Fruit fly (Drosophila melanogaster) whole organism, pupa: Measurements from ENCODE around the gene CG5021.

Experiments used
- CG10348 ChIP-seq: fragments of 200-800 bp; sonication (Bioruptor generic); IDR thresholded peaks from 2 replicates; pipeline ENCODE4 v1.3.6; 2022; ENCODE audit warnings: missing biosample characterization, missing genetic modification characterization
- CG12605 ChIP-seq: fragments of 200-800 bp; sonication (Bioruptor generic); IDR thresholded peaks from 2 replicates; pipeline ENCODE4 v1.3.6; 2022; ENCODE audit warnings: missing biosample characterization, missing genetic modification characterization
- CG13204 ChIP-seq: fragments of 200-800 bp; sonication (Bioruptor generic); optimal IDR thresholded peaks from 2 replicates; lab custom pipeline; 2018; ENCODE audit warnings: missing biosample characterization, mild to moderate bottlenecking, missing genetic modification characterization, moderate library complexity
- CG14655 ChIP-seq: fragments of 200-800 bp; sonication (Bioruptor generic); optimal IDR thresholded peaks from 3 replicates; lab custom pipeline; 2017; ENCODE audit warnings: mild to moderate bottlenecking, missing biosample characterization, missing genetic modification reagents, missing genetic modification characterization
- CG15710 ChIP-seq: fragments of 200-800 bp; sonication (Bioruptor generic); optimal IDR thresholded peaks from 2 replicates; lab custom pipeline; 2018; ENCODE audit warnings: missing biosample characterization, mild to moderate bottlenecking, missing genetic modification characterization, moderate library complexity
- CG17806 ChIP-seq: fragments of 200-800 bp; sonication (Bioruptor generic); optimal IDR thresholded peaks from 2 replicates; lab custom pipeline; 2018; ENCODE audit warnings: missing biosample characterization, mild to moderate bottlenecking, missing genetic modification characterization, moderate library complexity
- CG32121 ChIP-seq: fragments of 200-800 bp; sonication (Bioruptor generic); IDR thresholded peaks from 2 replicates; pipeline ENCODE4 v1.3.6; 2022; ENCODE audit warnings: missing biosample characterization, missing genetic modification characterization
- CG34367 ChIP-seq: fragments of 200-800 bp; sonication (Bioruptor generic); optimal IDR thresholded peaks from 2 replicates; lab custom pipeline; 2018; ENCODE audit warnings: missing biosample characterization, mild to moderate bottlenecking, missing genetic modification characterization
- CG4496 ChIP-seq: fragments of 200-800 bp; sonication (Bioruptor generic); IDR thresholded peaks from 3 replicates; pipeline ENCODE4 v1.3.6; 2022; ENCODE audit warnings: missing biosample characterization, missing genetic modification characterization
- CG8159 ChIP-seq: fragments of 200-800 bp; sonication (Bioruptor generic); optimal IDR thresholded peaks from 3 replicates; lab custom pipeline; 2018; ENCODE audit warnings: missing biosample characterization, mild to moderate bottlenecking, missing genetic modification characterization, moderate library complexity
- CG8301 ChIP-seq: fragments of 200-800 bp; sonication (Bioruptor generic); optimal IDR thresholded peaks from 2 replicates; lab custom pipeline; 2018; ENCODE audit warnings: missing biosample characterization, mild to moderate bottlenecking, missing genetic modification characterization
- CG9948 ChIP-seq: fragments of 200-800 bp; sonication (Bioruptor generic); optimal IDR thresholded peaks from 2 replicates; lab custom pipeline; 2018; ENCODE audit warnings: missing biosample characterization, mild to moderate bottlenecking, missing genetic modification characterization, moderate library complexity
- D1 ChIP-seq: fragments of 200-800 bp; sonication (Bioruptor generic); optimal IDR thresholded peaks from 2 replicates; lab custom pipeline; 2018; ENCODE audit warnings: missing biosample characterization, mild to moderate bottlenecking, missing genetic modification characterization, moderate library complexity
- EcR ChIP-seq: fragments of 200-800 bp; sonication (Bioruptor generic); optimal IDR thresholded peaks from 3 replicates; lab custom pipeline; 2019; ENCODE audit warnings: missing biosample characterization, missing genetic modification characterization, mild to moderate bottlenecking, moderate library complexity, missing genetic modification reagents
- Ets98B ChIP-seq: fragments of 200-800 bp; sonication (Bioruptor generic); IDR thresholded peaks from 2 replicates; pipeline ENCODE4 v1.3.6; 2022; ENCODE audit warnings: missing biosample characterization, missing genetic modification characterization
- Pif1A ChIP-seq: fragments of 200-800 bp; sonication (Bioruptor generic); optimal IDR thresholded peaks from 3 replicates; lab custom pipeline; 2016; ENCODE audit warnings: missing biosample characterization, missing genetic modification characterization
- Pif1B ChIP-seq: fragments of 200-800 bp; sonication (Bioruptor generic); optimal IDR thresholded peaks from 3 replicates; lab custom pipeline; 2016; ENCODE audit warnings: missing biosample characterization, missing genetic modification characterization
- Snoo ChIP-seq: fragments of 200-800 bp; sonication (Bioruptor generic); optimal IDR thresholded peaks from 3 replicates; lab custom pipeline; 2017; ENCODE audit warnings: missing biosample characterization, mild to moderate bottlenecking, missing genetic modification characterization, inconsistent platforms
- fd96Ca ChIP-seq: fragments of 200-800 bp; sonication (Bioruptor generic); IDR thresholded peaks from 3 replicates; pipeline ENCODE4 v1.3.6; 2022; ENCODE audit warnings: missing biosample characterization, missing genetic modification characterization
- gl ChIP-seq: fragments of 200-800 bp; sonication (Bioruptor generic); optimal IDR thresholded peaks from 2 replicates; lab custom pipeline; 2018; ENCODE audit warnings: missing biosample characterization, mild to moderate bottlenecking, missing genetic modification characterization
- rn ChIP-seq: fragments of 200-800 bp; sonication (Bioruptor generic); IDR thresholded peaks from 2 replicates; pipeline ENCODE4 v1.3.6; 2022; ENCODE audit warnings: missing biosample characterization, missing genetic modification characterization

CG5021 gene

dm6 chr3L:8952549-8953198 is 14.0 kb upstream of the CG5021 start:
- TF ChIP-seq CG4496 (GFP tag; lab: Robert Waterston, UW) (no peak; the same call in 2 of the 3 replicates), fd96Ca (no peak), CG14655 (GFP tag; lab: Kevin White, UChicago) (no peak), CG12605 (GFP tag; lab: Robert Waterston, UW) (no peak), Pif1A (GFP tag; lab: Kevin White, UChicago) (no peak), EcR (GFP tag; lab: Kevin White, UChicago) (no peak), CG8159 (no peak), D1 (tag; lab: Kevin White, UChicago) (no peak), CG32121 (GFP tag; lab: Robert Waterston, UW) (no peak; the same call in 1 of the 2 replicates), Snoo (tag; lab: Kevin White, UChicago) (no peak), CG13204 (GFP tag; lab: Kevin White, UChicago) (no peak), CG17806 (no peak), gl (tag; lab: Kevin White, UChicago) (no peak), CG34367 (no peak), CG10348 (GFP tag; lab: Robert Waterston, UW) (no peak), CG15710 (no peak), CG9948 (no peak), Ets98B (GFP tag; lab: Robert Waterston, UW) (no peak), Pif1B (GFP tag; lab: Kevin White, UChicago) (no peak), CG8301 (no peak)
- TF ChIP-seq, all 21 proteins: peak for 0

- peak; percentile 53 for TF ChIP-seq CG17806
- peak; percentile 72 for TF ChIP-seq CG8159
- no peak for TF ChIP-seq EcR (GFP tag; lab: Kevin White, UChicago)
- TF ChIP-seq Ets98B (GFP tag; lab: Robert Waterston, UW), result peak; percentile 40
- TF ChIP-seq CG34367, result peak; percentile 34
- peak; percentile 21 for TF ChIP-seq gl (tag; lab: Kevin White, UChicago)
- TF ChIP-seq rn, result no peak
- peak; percentile 41 for TF ChIP-seq Snoo (tag; lab: Kevin White, UChicago)
- peak; percentile 54 for TF ChIP-seq Pif1A (GFP tag; lab: Kevin White, UChicago)
- TF ChIP-seq D1 (tag; lab: Kevin White, UChicago), result peak; percentile 70
- TF ChIP-seq CG32121 (GFP tag; lab: Robert Waterston, UW), result no peak
- no peak for TF ChIP-seq CG10348 (GFP tag; lab: Robert Waterston, UW)
- TF ChIP-seq CG14655 (GFP tag; lab: Kevin White, UChicago), result peak; percentile 81
- peak; percentile 38 for TF ChIP-seq CG15710
- TF ChIP-seq CG4496 (GFP tag; lab: Robert Waterston, UW), result peak; percentile 75
- no peak for TF ChIP-seq CG13204 (GFP tag; lab: Kevin White, UChicago)
- peak; percentile 83 for TF ChIP-seq CG8301
- TF ChIP-seq CG9948, result peak; percentile 71
- TF ChIP-seq Pif1B (GFP tag; lab: Kevin White, UChicago), result peak; percentile 45
- peak; percentile 65 for TF ChIP-seq fd96Ca
- no peak for TF ChIP-seq CG12605 (GFP tag; lab: Robert Waterston, UW)
Observed at dm6 chr3L:8953199-8953956, 13.3 kb upstream of the CG5021 start.

- TF ChIP-seq CG34367 (no peak), CG15710 (no peak), EcR (GFP tag; lab: Kevin White, UChicago) (no peak), Pif1A (GFP tag; lab: Kevin White, UChicago) (no peak), CG9948 (no peak), CG8301 (no peak), fd96Ca (no peak), CG14655 (GFP tag; lab: Kevin White, UChicago) (no peak), CG8159 (no peak), gl (tag; lab: Kevin White, UChicago) (no peak), CG17806 (no peak), CG32121 (GFP tag; lab: Robert Waterston, UW) (no peak), Pif1B (GFP tag; lab: Kevin White, UChicago) (no peak), rn (no peak)
Observed at dm6 chr3L:8953962-8954647, 12.5 kb upstream of the CG5021 start, which contains the start of the genes CG43783 and orb2. Gene CG43783, minus strand, starts transcription at chr3L:8954272. Gene orb2, minus strand, starts transcription at chr3L:8954463.

dm6 chr3L:8954648-8955033 is 12.0 kb upstream of the CG5021 start, which contains the start of gene GNBP3:
Gene GNBP3, plus strand, starts transcription at chr3L:8955021.
- TF ChIP-seq CG9948 (peak; percentile 88), CG4496 (GFP tag; lab: Robert Waterston, UW) (peak; percentile 92), CG32121 (GFP tag; lab: Robert Waterston, UW) (peak; percentile 20; the same call in 1 of the 2 replicates), CG8159 (peak; percentile 94), CG34367 (peak; percentile 88), D1 (tag; lab: Kevin White, UChicago) (no peak), CG17806 (peak; percentile 92), CG15710 (peak; percentile 88), CG8301 (peak; percentile 93), Pif1B (GFP tag; lab: Kevin White, UChicago) (peak; percentile 97), Ets98B (GFP tag; lab: Robert Waterston, UW) (peak; percentile 90), EcR (GFP tag; lab: Kevin White, UChicago) (peak; percentile 85), Pif1A (GFP tag; lab: Kevin White, UChicago) (no peak), CG13204 (GFP tag; lab: Kevin White, UChicago) (peak; percentile 84), CG10348 (GFP tag; lab: Robert Waterston, UW) (no peak), CG12605 (GFP tag; lab: Robert Waterston, UW) (peak; percentile 89), CG14655 (GFP tag; lab: Kevin White, UChicago) (peak; percentile 95), rn (peak; percentile 42; the same call in 1 of the 2 replicates), Snoo (tag; lab: Kevin White, UChicago) (peak; percentile 96), gl (tag; lab: Kevin White, UChicago) (peak; percentile 83), fd96Ca (peak; percentile 91)
